Worm (Caenorhabditis elegans): ENCODE results near the gene ZK1307.1.
A peak's percentile ranks its signal among the peaks of the same experiment; 100 is the strongest.

- TF ChIP-seq ceh-13 (GFP tag; optimal IDR thresholded peaks at IDR 0.05) (peak; percentile 4), tbx-37 (GFP tag; conservative IDR thresholded peaks at IDR 0.05) (no peak), pes-1 (GFP tag; IDR thresholded peaks at IDR 0.05) (no peak), hmbx-1 (tag; optimal IDR thresholded peaks at IDR 0.05) (no peak), ceh-36 (tag; optimal IDR thresholded peaks at IDR 0.05) (no peak), hmg-4 (GFP tag; optimal IDR thresholded peaks at IDR 0.05) (peak; percentile 77), ama-1 (optimal IDR thresholded peaks at IDR 0.05) (no peak), B0310.2 (tag; optimal IDR thresholded peaks at IDR 0.05) (no peak), flt-1 (GFP tag; IDR thresholded peaks at IDR 0.05) (no peak), aly-1 (tag; optimal IDR thresholded peaks at IDR 0.05) (no peak)
These were observed 9.2 kb downstream of the ZK1307.1 start for ce11 chrII:9646122-9646555.
